Worm (Caenorhabditis elegans) whole organism, mixed stage, embryonic: ENCODE measurements around the gene dhhc-10.

Experiments used
- bed-3 ChIP-seq: fragments of 200-800 bp; sonication (Bioruptor generic); optimal IDR thresholded peaks from 3 replicates; lab custom pipeline; 2018; ENCODE audit warnings: mild to moderate bottlenecking, missing genetic modification characterization, moderate library complexity, missing compliant biosample characterization
- ces-1 ChIP-seq: fragments of 150-350 bp; optimal IDR thresholded peaks from 2 replicates; lab custom pipeline; 2014; ENCODE audit warnings: missing biosample characterization, missing genetic modification reagents, missing genetic modification characterization
- lsy-2 ChIP-seq: fragments of 150-350 bp; optimal IDR thresholded peaks from 2 replicates; lab custom pipeline; 2014; ENCODE audit warnings: missing biosample characterization, missing genetic modification characterization
- nhr-237 ChIP-seq: fragments of 150-350 bp; optimal IDR thresholded peaks from 2 replicates; lab custom pipeline; 2014; ENCODE audit warnings: missing biosample characterization, missing genetic modification characterization
- pha-4 ChIP-seq: fragments of 150-350 bp; optimal IDR thresholded peaks from 2 replicates; lab custom pipeline; 2018; ENCODE audit warnings: missing biosample characterization, missing genetic modification reagents, missing genetic modification characterization
- unc-62 ChIP-seq: fragments of 150-350 bp; optimal IDR thresholded peaks from 2 replicates; lab custom pipeline; 2014; ENCODE audit warnings: missing biosample characterization, missing genetic modification reagents, missing genetic modification characterization

ce11 chrX:4715107-4715506, 8.1 kb downstream of the dhhc-10 start, which contains the start of gene rpl-25.1:
- TF ChIP-seq bed-3 (GFP tag; lab: Kevin White, UChicago) (no peak), lsy-2 (tag; lab: Kevin White, UChicago) (no peak), unc-62 (GFP tag; lab: Kevin White, UChicago) (no peak), nhr-237 (tag; lab: Kevin White, UChicago) (no peak), ces-1 (no peak), pha-4 (no peak)
